Worm (Caenorhabditis elegans) whole organism, midembryonic: Measurements from ENCODE around the gene rps-9.
A peak's percentile ranks its signal among the peaks of the same experiment; 100 is the strongest.

Experiments used
- T22C8.4 ChIP-seq: fragments of 200-800 bp; sonication (Bioruptor generic); IDR thresholded peaks from 2 replicates; pipeline ENCODE4 v1.3.6; 2022; ENCODE audit warnings: missing genetic modification characterization, missing compliant biosample characterization
- cog-1 ChIP-seq: sonication (generic microtip); optimal IDR thresholded peaks from 2 replicates; lab custom pipeline; 2016; ENCODE audit warnings: missing genetic modification characterization, missing compliant biosample characterization
- flt-1 ChIP-seq: fragments of 200-800 bp; sonication (Bioruptor generic); IDR thresholded peaks from 2 replicates; pipeline ENCODE4 v1.3.6; 2022; ENCODE audit warnings: missing genetic modification characterization, missing compliant biosample characterization
- klf-2 ChIP-seq: fragments of 200-800 bp; sonication (Bioruptor generic); conservative IDR thresholded peaks from 2 replicates; pipeline ENCODE4 v1.3.6; 2022; ENCODE audit warnings: missing genetic modification reagents, missing genetic modification characterization, missing compliant biosample characterization
- med-1 ChIP-seq: sonication (generic microtip); optimal IDR thresholded peaks from 2 replicates; lab custom pipeline; 2017; ENCODE audit warnings: missing genetic modification characterization, mild to moderate bottlenecking, missing compliant biosample characterization, antibody characterized with exemption, missing genetic modification reagents; ENCODE audit not compliant: insufficient read depth
- ref-1 ChIP-seq: fragments of 200-800 bp; sonication (Bioruptor generic); conservative IDR thresholded peaks from 2 replicates; pipeline ENCODE4 v1.3.6; 2022; ENCODE audit warnings: missing genetic modification reagents, missing genetic modification characterization, missing compliant biosample characterization
- tab-1 ChIP-seq: fragments of 200-800 bp; sonication (Bioruptor generic); IDR thresholded peaks from 2 replicates; pipeline ENCODE4 v1.3.6; 2022; ENCODE audit warnings: missing genetic modification characterization, missing compliant biosample characterization
- ztf-23 ChIP-seq: fragments of 200-800 bp; sonication (Bioruptor generic); IDR thresholded peaks from 2 replicates; pipeline ENCODE4 v1.3.6; 2022; ENCODE audit warnings: missing genetic modification reagents, missing genetic modification characterization, missing compliant biosample characterization
- ztf-29 ChIP-seq: fragments of 200-800 bp; sonication (Bioruptor generic); IDR thresholded peaks from 2 replicates; pipeline ENCODE4 v1.3.6; 2022; ENCODE audit warnings: missing genetic modification reagents, missing genetic modification characterization, missing compliant biosample characterization

Gene rps-9

DNA sequence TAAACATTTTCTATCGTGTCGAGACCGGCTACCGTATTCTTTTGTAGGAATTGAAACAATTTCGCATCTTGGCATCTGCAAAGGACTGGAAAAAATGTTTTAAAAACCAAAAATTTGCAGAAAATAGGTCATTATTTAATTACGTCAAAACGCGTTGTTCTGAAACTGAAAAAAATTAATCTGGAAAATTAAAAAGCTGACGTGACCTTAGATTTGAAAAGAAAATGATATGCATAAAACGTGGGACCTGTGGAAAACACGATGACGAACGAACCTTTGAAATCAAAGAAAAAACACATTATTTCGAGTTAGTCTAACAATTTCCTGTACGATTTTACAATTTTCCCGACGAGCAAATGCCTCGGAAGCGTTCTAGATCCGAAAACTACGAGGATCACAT, 22.0 kb downstream of the rps-9 start, which contains the start of gene C09H10.9:
TSS of gene C09H10.9 (plus strand) at position 301 of the 400 bp plus-strand sequence.
- TF ChIP-seq flt-1 (GFP tag; lab: Robert Waterston, UW), result no peak
- TF ChIP-seq ref-1 (GFP tag; lab: Robert Waterston, UW), result no peak
- no peak for TF ChIP-seq T22C8.4
- TF ChIP-seq klf-2 (GFP tag; lab: Robert Waterston, UW), result no peak
- TF ChIP-seq ztf-23 (GFP tag; lab: Robert Waterston, UW), result no peak
- TF ChIP-seq med-1 (GFP tag; lab: Kevin White, UChicago), result no peak
- no peak for TF ChIP-seq tab-1
- no peak for TF ChIP-seq cog-1 (tag; lab: Kevin White, UChicago)
- TF ChIP-seq ztf-29 (GFP tag; lab: Robert Waterston, UW), result no peak

ce11 chrII:11103657-11104056, 22.5 kb downstream of the rps-9 start, which contains the start of gene C09H10.5:
C09H10.5 (minus strand) TSS chrII:11103757.
- no peak for TF ChIP-seq med-1 (GFP tag; lab: Kevin White, UChicago)
- TF ChIP-seq cog-1 (tag; lab: Kevin White, UChicago), result no peak
- TF ChIP-seq tab-1, result no peak
- no peak for TF ChIP-seq klf-2 (GFP tag; lab: Robert Waterston, UW)
- no peak for TF ChIP-seq flt-1 (GFP tag; lab: Robert Waterston, UW)
- no peak for TF ChIP-seq ztf-29 (GFP tag; lab: Robert Waterston, UW)
- TF ChIP-seq T22C8.4, result no peak
- no peak for TF ChIP-seq ref-1 (GFP tag; lab: Robert Waterston, UW)
- TF ChIP-seq ztf-23 (GFP tag; lab: Robert Waterston, UW), result no peak

DNA sequence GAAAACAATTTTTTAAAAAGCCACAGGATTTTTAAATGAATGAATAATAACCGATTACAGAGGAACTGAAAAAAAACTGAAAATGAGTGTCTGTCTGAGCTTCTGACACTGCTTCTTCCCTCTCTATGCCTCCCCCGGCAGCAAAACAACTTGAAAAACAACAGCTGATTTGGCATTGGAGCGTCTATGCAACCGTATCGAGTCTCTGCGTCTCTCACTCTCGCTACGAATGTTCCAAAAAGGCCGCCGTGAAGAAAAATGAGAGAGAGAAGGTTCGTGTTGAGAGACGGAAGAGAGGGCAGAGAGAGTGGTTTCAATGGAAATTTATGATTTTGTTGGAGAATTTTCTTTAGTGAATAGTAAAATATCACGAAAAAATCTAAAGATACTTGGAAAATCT, 23.1 kb downstream of the rps-9 start:
- peak; percentile 29 for TF ChIP-seq cog-1 (tag; lab: Kevin White, UChicago)
- TF ChIP-seq ref-1 (GFP tag; lab: Robert Waterston, UW), result no peak

ce11 chrII:11101171-11101570, 25.0 kb downstream of the rps-9 start:
- TF ChIP-seq tab-1 (no peak), cog-1 (tag; lab: Kevin White, UChicago) (no peak), T22C8.4 (no peak), ztf-23 (GFP tag; lab: Robert Waterston, UW) (no peak), klf-2 (GFP tag; lab: Robert Waterston, UW) (no peak), ztf-29 (GFP tag; lab: Robert Waterston, UW) (no peak), med-1 (GFP tag; lab: Kevin White, UChicago) (no peak), ref-1 (GFP tag; lab: Robert Waterston, UW) (no peak), flt-1 (GFP tag; lab: Robert Waterston, UW) (no peak)

DNA sequence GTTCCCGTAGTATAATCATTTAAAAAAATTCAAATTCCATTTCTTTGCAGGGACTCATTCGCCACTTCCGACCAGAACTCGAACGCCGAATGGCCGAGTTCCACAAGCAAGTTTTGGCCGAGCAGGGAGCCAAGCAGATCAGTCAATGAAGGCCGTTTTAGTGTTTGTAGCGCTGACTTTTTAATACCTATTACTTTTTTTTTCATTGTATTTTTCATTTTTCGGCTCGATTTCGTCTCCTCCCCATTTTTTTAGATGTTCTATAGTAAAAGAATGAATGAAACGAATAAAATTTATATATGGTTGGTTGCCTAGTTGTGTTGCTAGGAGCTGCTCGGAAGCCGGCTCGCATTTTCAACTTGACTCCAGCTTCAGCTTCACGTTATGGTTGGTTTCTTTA, 26.3 kb downstream of the rps-9 start, which contains the start of gene C09H10.4:
TSS of gene C09H10.4 (plus strand) at position 301 of the 400 bp plus-strand sequence.
- TF ChIP-seq ztf-23 (GFP tag; lab: Robert Waterston, UW) (no peak), ztf-29 (GFP tag; lab: Robert Waterston, UW) (no peak), flt-1 (GFP tag; lab: Robert Waterston, UW) (no peak), ref-1 (GFP tag; lab: Robert Waterston, UW) (no peak), tab-1 (no peak), T22C8.4 (no peak), cog-1 (tag; lab: Kevin White, UChicago) (no peak), med-1 (GFP tag; lab: Kevin White, UChicago) (no peak), klf-2 (GFP tag; lab: Robert Waterston, UW) (no peak)

DNA sequence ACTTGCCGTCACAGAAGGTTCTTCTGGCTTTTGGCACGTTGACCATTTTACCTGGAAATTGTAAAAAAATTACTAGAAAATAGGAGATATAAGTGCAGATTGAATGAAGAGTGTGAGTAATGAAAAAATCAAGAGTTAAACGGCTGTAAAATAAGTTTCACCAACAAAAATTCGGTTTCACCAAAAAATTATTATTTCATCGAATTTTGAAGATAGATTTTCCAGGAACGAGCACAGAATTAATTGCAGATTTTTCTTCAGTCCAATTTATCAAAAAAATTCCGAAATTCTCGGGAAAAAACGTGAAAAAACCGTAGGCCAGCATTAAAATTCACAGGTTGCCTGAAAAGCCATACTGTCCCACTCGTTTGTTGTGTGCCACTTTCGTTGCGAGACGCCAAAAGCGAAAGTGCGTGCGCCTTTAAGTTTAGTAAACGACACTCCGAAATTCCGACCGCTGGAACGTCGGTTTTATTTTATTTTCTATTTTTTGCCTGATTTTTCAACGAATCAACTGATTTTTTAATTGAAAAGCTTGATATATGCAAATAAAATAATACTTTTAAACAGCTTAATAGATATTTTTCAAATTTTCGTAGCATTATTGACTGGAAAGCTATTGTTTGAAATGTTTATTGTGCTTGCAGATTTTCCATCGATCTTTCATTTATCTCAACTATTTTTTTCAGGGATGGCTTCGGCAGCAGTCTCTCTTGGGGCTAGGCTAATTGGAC, 28.8 kb downstream of the rps-9 start, which contains the start of the genes rpl-36.A and nuo-1:
TSS of gene rpl-36.A (minus strand) at position 51 of the 734 bp plus-strand sequence.
TSS of gene nuo-1 (plus strand) at position 684 of the 734 bp plus-strand sequence.
- TF ChIP-seq flt-1 (GFP tag; lab: Robert Waterston, UW) (no peak), ztf-23 (GFP tag; lab: Robert Waterston, UW) (0 out of 2 replicates have a peak, but pooled peaks have one; percentile 22)

- TF ChIP-seq ztf-29 (GFP tag; lab: Robert Waterston, UW), result no peak
- TF ChIP-seq cog-1 (tag; lab: Kevin White, UChicago), result no peak
- no peak for TF ChIP-seq med-1 (GFP tag; lab: Kevin White, UChicago)
- TF ChIP-seq T22C8.4, result no peak
- no peak for TF ChIP-seq tab-1
Measured at ce11 chrII:11096233-11096632, 29.9 kb downstream of the rps-9 start, which contains the start of gene nbs-1. nbs-1 (minus strand) TSS chrII:11096478.

DNA sequence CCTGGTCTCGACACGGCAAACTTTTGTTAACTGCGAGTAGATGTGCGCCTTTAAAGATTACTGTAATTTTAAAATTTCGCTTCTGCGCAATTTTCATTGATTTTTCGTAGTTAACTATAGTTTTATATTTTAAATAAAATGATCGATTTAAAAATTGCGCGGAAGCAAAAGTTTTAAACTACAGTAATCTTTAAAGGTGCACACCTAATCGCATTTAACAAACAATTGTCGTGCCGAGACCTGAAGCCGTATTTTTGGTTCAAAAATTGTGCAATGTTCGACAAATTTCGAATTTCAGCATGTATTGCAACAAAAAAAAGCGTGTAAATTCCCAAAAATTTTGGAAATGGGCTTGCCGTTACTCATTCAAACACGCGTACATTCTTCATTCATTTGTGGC, 31.7 kb downstream of the rps-9 start:
- TF ChIP-seq med-1 (GFP tag; lab: Kevin White, UChicago), result no peak
- TF ChIP-seq ztf-29 (GFP tag; lab: Robert Waterston, UW), result no peak
- no peak for TF ChIP-seq T22C8.4
- TF ChIP-seq klf-2 (GFP tag; lab: Robert Waterston, UW), result no peak

DNA sequence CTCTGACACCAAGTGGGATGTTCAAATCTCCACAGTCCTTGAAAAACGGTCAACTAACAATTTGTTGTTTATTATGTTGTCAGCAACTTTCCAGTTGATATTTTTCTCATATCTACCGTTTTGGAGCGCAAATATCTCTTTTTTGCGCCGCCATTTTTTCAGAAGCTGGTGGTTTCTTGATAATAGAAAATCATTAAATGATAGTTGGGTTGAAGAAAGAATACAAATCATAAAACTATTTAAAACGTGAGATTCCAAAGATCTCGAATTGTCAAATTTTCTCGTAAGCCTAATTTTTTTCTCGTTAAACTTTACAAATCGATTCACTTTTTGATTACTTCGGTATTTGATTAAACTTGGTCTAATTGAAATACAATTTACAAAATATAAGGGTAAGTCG, 33.7 kb downstream of the rps-9 start, which contains the start of gene rpl-42:
TSS of gene rpl-42 (plus strand) at position 301 of the 400 bp plus-strand sequence.
- TF ChIP-seq ztf-29 (GFP tag; lab: Robert Waterston, UW) (no peak), flt-1 (GFP tag; lab: Robert Waterston, UW) (no peak), cog-1 (tag; lab: Kevin White, UChicago) (no peak), tab-1 (no peak), ztf-23 (GFP tag; lab: Robert Waterston, UW) (no peak), ref-1 (GFP tag; lab: Robert Waterston, UW) (no peak), klf-2 (GFP tag; lab: Robert Waterston, UW) (no peak), T22C8.4 (no peak)

DNA sequence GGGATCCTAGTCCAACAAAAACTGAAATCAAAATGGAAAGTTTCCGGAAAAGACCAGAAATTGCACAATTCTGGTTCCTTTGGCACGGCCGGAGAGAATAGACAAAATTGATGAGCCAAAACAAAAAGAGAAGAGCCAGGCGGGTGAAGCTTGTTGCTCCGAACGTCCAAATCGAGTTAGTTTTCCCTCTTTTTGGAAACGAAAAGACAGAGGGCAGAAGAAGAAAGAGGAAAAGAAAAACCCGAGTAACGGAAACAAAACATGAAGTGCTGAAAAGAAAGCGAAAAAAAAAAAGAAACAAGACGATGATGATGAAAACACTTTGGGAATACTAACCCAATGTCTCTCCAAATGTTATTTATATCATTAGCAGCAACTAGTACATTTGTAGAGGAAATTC, 34.6 kb downstream of the rps-9 start:
- no peak for TF ChIP-seq tab-1
- no peak for TF ChIP-seq flt-1 (GFP tag; lab: Robert Waterston, UW)
- no peak for TF ChIP-seq ref-1 (GFP tag; lab: Robert Waterston, UW)
